Fruit fly (Drosophila melanogaster) whole organism, embryonic: ENCODE results near the gene CNMa.

Experiments used
- Asciz ChIP-seq: fragments of 200-800 bp; sonication (Bioruptor generic); optimal IDR thresholded peaks from 2 replicates; lab custom pipeline; 2017; ENCODE audit warnings: missing biosample characterization, mild to moderate bottlenecking, missing genetic modification characterization, missing genetic modification reagents
- Bdp1 ChIP-seq: fragments of 200-800 bp; sonication (Bioruptor generic); optimal IDR thresholded peaks from 3 replicates; lab custom pipeline; 2016; ENCODE audit warnings: missing biosample characterization, missing genetic modification characterization
- Blimp-1 ChIP-seq: fragments of 200-800 bp; sonication (Bioruptor generic); optimal IDR thresholded peaks from 3 replicates; lab custom pipeline; 2018; ENCODE audit warnings: missing biosample characterization, missing genetic modification characterization, mild to moderate bottlenecking, moderate library complexity, missing genetic modification reagents
- CG11085 ChIP-seq: fragments of 200-800 bp; sonication (Bioruptor generic); IDR thresholded peaks from 2 replicates; pipeline ENCODE4 v1.3.6; 2022; ENCODE audit warnings: missing biosample characterization, missing genetic modification characterization
- CG11723 ChIP-seq: fragments of 200-800 bp; sonication (Bioruptor generic); optimal IDR thresholded peaks from 2 replicates; lab custom pipeline; 2017; ENCODE audit warnings: missing biosample characterization, mild to moderate bottlenecking, missing genetic modification characterization
- CG12299 ChIP-seq: fragments of 200-800 bp; sonication (Bioruptor generic); optimal IDR thresholded peaks from 2 replicates; lab custom pipeline; 2018; ENCODE audit warnings: missing biosample characterization, mild to moderate bottlenecking, missing genetic modification characterization
- CG1233 ChIP-seq: fragments of 200-800 bp; sonication (Bioruptor generic); optimal IDR thresholded peaks from 4 replicates; lab custom pipeline; 2018; ENCODE audit warnings: missing biosample characterization, mild to moderate bottlenecking, missing genetic modification characterization
- CG14050 ChIP-seq: fragments of 200-800 bp; sonication (Bioruptor generic); IDR thresholded peaks from 3 replicates; pipeline ENCODE4 v1.3.6; 2022; ENCODE audit warnings: missing biosample characterization, missing genetic modification characterization
- CG14441 ChIP-seq: fragments of 200-800 bp; sonication (Bioruptor generic); IDR thresholded peaks from 2 replicates; pipeline ENCODE4 v1.3.6; 2022; ENCODE audit warnings: missing biosample characterization, missing genetic modification characterization
- CG1602 ChIP-seq: fragments of 200-800 bp; sonication (Bioruptor generic); optimal IDR thresholded peaks from 3 replicates; lab custom pipeline; 2016; ENCODE audit warnings: missing biosample characterization, missing genetic modification characterization
- CG17361 ChIP-seq: fragments of 200-800 bp; sonication (Bioruptor generic); IDR thresholded peaks from 3 replicates; pipeline ENCODE4 v1.3.6; 2022; ENCODE audit warnings: missing biosample characterization, missing genetic modification characterization
- CG17568 ChIP-seq: fragments of 200-800 bp; sonication (Bioruptor generic); optimal IDR thresholded peaks from 2 replicates; lab custom pipeline; 2018; ENCODE audit warnings: missing biosample characterization, mild to moderate bottlenecking, missing genetic modification characterization, moderate library complexity
- CG17612 ChIP-seq: fragments of 200-800 bp; sonication (Bioruptor generic); IDR thresholded peaks from 2 replicates; pipeline ENCODE4 v1.3.6; 2022; ENCODE audit warnings: missing biosample characterization, missing genetic modification characterization
- CG32767 ChIP-seq: fragments of 200-800 bp; sonication (Bioruptor generic); IDR thresholded peaks from 2 replicates; pipeline ENCODE4 v1.3.6; 2022; ENCODE audit warnings: missing biosample characterization, missing genetic modification characterization
- CG33213 ChIP-seq: fragments of 200-800 bp; sonication (Bioruptor generic); optimal IDR thresholded peaks from 3 replicates; lab custom pipeline; 2016; ENCODE audit warnings: missing biosample characterization, missing genetic modification characterization
- CG3407 ChIP-seq: fragments of 200-800 bp; sonication (Bioruptor generic); optimal IDR thresholded peaks from 2 replicates; lab custom pipeline; 2018; ENCODE audit warnings: missing biosample characterization, mild to moderate bottlenecking, missing genetic modification characterization
- CG34422 ChIP-seq: fragments of 200-800 bp; sonication (Bioruptor generic); IDR thresholded peaks from 3 replicates; pipeline ENCODE4 v1.3.6; 2022; ENCODE audit warnings: missing biosample characterization, missing genetic modification characterization
- CG42726 ChIP-seq: fragments of 200-800 bp; sonication (Bioruptor generic); IDR thresholded peaks from 2 replicates; pipeline ENCODE4 v1.3.6; 2022; ENCODE audit warnings: missing biosample characterization, missing genetic modification characterization; ENCODE audit not compliant: partially characterized antibody
- CG5953 ChIP-seq: fragments of 200-800 bp; sonication (Bioruptor generic); IDR thresholded peaks from 2 replicates; pipeline ENCODE4 v1.3.6; 2022; ENCODE audit warnings: missing biosample characterization, missing genetic modification characterization
- CG6175 ChIP-seq: fragments of 200-800 bp; sonication (Bioruptor generic); IDR thresholded peaks from 3 replicates; pipeline ENCODE4 v1.3.6; 2022; ENCODE audit warnings: missing biosample characterization, missing genetic modification characterization
- CG6654 ChIP-seq: fragments of 200-800 bp; sonication (Bioruptor generic); optimal IDR thresholded peaks from 2 replicates; lab custom pipeline; 2017; ENCODE audit warnings: missing biosample characterization, mild to moderate bottlenecking, missing genetic modification characterization
- CG7357 ChIP-seq: fragments of 200-800 bp; sonication (Bioruptor generic); IDR thresholded peaks from 3 replicates; pipeline ENCODE4 v1.3.6; 2022; ENCODE audit warnings: missing biosample characterization, missing genetic modification characterization
- CG7963 ChIP-seq: fragments of 200-800 bp; sonication (Bioruptor generic); IDR thresholded peaks from 3 replicates; pipeline ENCODE4 v1.3.6; 2022; ENCODE audit warnings: missing biosample characterization, missing genetic modification characterization; ENCODE audit not compliant: partially characterized antibody
- CG8089 ChIP-seq: fragments of 200-800 bp; sonication (Bioruptor generic); optimal IDR thresholded peaks from 3 replicates; lab custom pipeline; 2016; ENCODE audit warnings: missing biosample characterization, missing genetic modification characterization
- CG8924 ChIP-seq: fragments of 200-800 bp; optimal IDR thresholded peaks from 3 replicates; lab custom pipeline; 2019; ENCODE audit warnings: missing biosample characterization, mild to moderate bottlenecking, missing genetic modification characterization, moderate library complexity
- Drgx ChIP-seq: fragments of 200-800 bp; sonication (Bioruptor generic); IDR thresholded peaks from 2 replicates; pipeline ENCODE4 v1.3.6; 2022; ENCODE audit warnings: missing biosample characterization, missing genetic modification characterization
- HLH3B ChIP-seq: fragments of 200-800 bp; sonication (Bioruptor generic); IDR thresholded peaks from 2 replicates; pipeline ENCODE4 v1.3.6; 2022; ENCODE audit warnings: missing biosample characterization, missing genetic modification characterization
- Hand ChIP-seq: fragments of 200-800 bp; sonication (Bioruptor generic); optimal IDR thresholded peaks from 2 replicates; lab custom pipeline; 2017; ENCODE audit warnings: mild to moderate bottlenecking, missing biosample characterization, missing genetic modification reagents, missing genetic modification characterization
- Hey ChIP-seq: fragments of 200-800 bp; sonication (Bioruptor generic); optimal IDR thresholded peaks from 3 replicates; lab custom pipeline; 2018; ENCODE audit warnings: missing biosample characterization, mild to moderate bottlenecking, missing genetic modification characterization
- Hmx ChIP-seq: fragments of 200-800 bp; sonication (Bioruptor generic); optimal IDR thresholded peaks from 2 replicates; lab custom pipeline; 2016; ENCODE audit warnings: missing biosample characterization, missing genetic modification characterization
- Lpt ChIP-seq: fragments of >200 bp; optimal IDR thresholded peaks from 2 replicates; lab custom pipeline; 2018; ENCODE audit warnings: missing biosample characterization, missing genetic modification characterization
- NC2β ChIP-seq: fragments of 200-800 bp; sonication (Bioruptor generic); optimal IDR thresholded peaks from 2 replicates; lab custom pipeline; 2016; ENCODE audit warnings: missing biosample characterization, missing genetic modification characterization
- Optix ChIP-seq: fragments of 200-800 bp; sonication (Bioruptor generic); IDR thresholded peaks from 3 replicates; pipeline ENCODE4 v1.3.6; 2022; ENCODE audit warnings: missing biosample characterization, missing genetic modification characterization
- Spps ChIP-seq: fragments of 200-800 bp; sonication (Bioruptor generic); optimal IDR thresholded peaks from 2 replicates; lab custom pipeline; 2018; ENCODE audit warnings: missing biosample characterization, mild to moderate bottlenecking, missing genetic modification characterization
- ara ChIP-seq: fragments of 200-800 bp; sonication (Bioruptor generic); IDR thresholded peaks from 2 replicates; pipeline ENCODE4 v1.3.6; 2022; ENCODE audit warnings: missing biosample characterization, missing genetic modification characterization
- bcd ChIP-seq: fragments of 200-800 bp; sonication (Bioruptor generic); optimal IDR thresholded peaks from 2 replicates; lab custom pipeline; 2017; ENCODE audit warnings: missing biosample characterization, mild to moderate bottlenecking, missing genetic modification characterization
- bowl ChIP-seq: fragments of 200-800 bp; sonication (Bioruptor generic); IDR thresholded peaks from 2 replicates; pipeline ENCODE4 v1.3.6; 2022; ENCODE audit warnings: missing biosample characterization, missing genetic modification characterization
- br ChIP-seq: fragments of >200 bp; optimal IDR thresholded peaks from 2 replicates; lab custom pipeline; 2017
- cas ChIP-seq: fragments of 200-800 bp; sonication (Bioruptor generic); IDR thresholded peaks from 2 replicates; pipeline ENCODE4 v1.3.6; 2022; ENCODE audit warnings: missing biosample characterization, missing genetic modification characterization
- corto ChIP-seq: fragments of 200-800 bp; sonication (Bioruptor generic); optimal IDR thresholded peaks from 2 replicates; lab custom pipeline; 2016; ENCODE audit warnings: missing biosample characterization, mild to moderate bottlenecking, missing genetic modification characterization, moderate library complexity
- disco-r ChIP-seq: fragments of 200-800 bp; sonication (Bioruptor generic); optimal IDR thresholded peaks from 2 replicates; lab custom pipeline; 2016; ENCODE audit warnings: missing biosample characterization, missing genetic modification characterization
- fd96Cb ChIP-seq: fragments of 200-800 bp; sonication (Bioruptor generic); optimal IDR thresholded peaks from 2 replicates; lab custom pipeline; 2018; ENCODE audit warnings: missing biosample characterization, mild to moderate bottlenecking, missing genetic modification characterization, moderate library complexity
- hbn ChIP-seq: fragments of 200-800 bp; sonication (Bioruptor generic); IDR thresholded peaks from 2 replicates; pipeline ENCODE4 v1.3.6; 2022; ENCODE audit warnings: missing biosample characterization, missing genetic modification characterization; ENCODE audit not compliant: partially characterized antibody
- ind ChIP-seq: fragments of 200-800 bp; sonication (Bioruptor generic); optimal IDR thresholded peaks from 3 replicates; lab custom pipeline; 2016; ENCODE audit warnings: missing biosample characterization, missing genetic modification characterization
- ro ChIP-seq: fragments of 200-800 bp; sonication (Bioruptor generic); IDR thresholded peaks from 2 replicates; pipeline ENCODE4 v1.3.6; 2022; ENCODE audit warnings: missing biosample characterization, missing genetic modification characterization
- row ChIP-seq: fragments of 200-800 bp; sonication (Bioruptor generic); IDR thresholded peaks from 3 replicates; pipeline ENCODE4 v1.3.6; 2022; ENCODE audit warnings: missing biosample characterization, missing genetic modification characterization
- sc ChIP-seq, 3 experiments: fragments of >200 bp in 2 of 3; fragments of 200-800 bp in 1 of 3; sonication (Bioruptor generic) in 1 of 3; optimal IDR thresholded peaks; 2 replicates in 2 of 3; 3 replicates in 1 of 3; lab custom pipeline; 2017; ENCODE audit warnings: mild to moderate bottlenecking in 1 of 3, missing biosample characterization in 1 of 3, missing genetic modification characterization in 1 of 3, missing genetic modification reagents in 1 of 3
- sd ChIP-seq: fragments of 200-800 bp; sonication (Bioruptor generic); optimal IDR thresholded peaks from 3 replicates; lab custom pipeline; 2018; ENCODE audit warnings: missing biosample characterization, mild to moderate bottlenecking, missing genetic modification characterization, moderate library complexity
- shn ChIP-seq: fragments of 200-800 bp; sonication (Bioruptor generic); optimal IDR thresholded peaks from 3 replicates; lab custom pipeline; 2016; ENCODE audit warnings: missing biosample characterization, missing genetic modification characterization
- slbo ChIP-seq: fragments of 200-800 bp; sonication (Bioruptor generic); IDR thresholded peaks from 2 replicates; pipeline ENCODE4 v1.3.6; 2022; ENCODE audit warnings: missing biosample characterization, missing genetic modification characterization
- sna ChIP-seq: fragments of 200-800 bp; sonication (Bioruptor generic); IDR thresholded peaks from 2 replicates; pipeline ENCODE4 v1.3.6; 2022; ENCODE audit warnings: missing biosample characterization, missing genetic modification characterization; ENCODE audit not compliant: partially characterized antibody

CNMa gene

dm6 chr3L:1886125-1886544, 30.7 kb upstream of the CNMa start (continued):
- peak; percentile 77 for TF ChIP-seq CG3407 (GFP tag; lab: Kevin White, UChicago)
- TF ChIP-seq CG34422, result peak; percentile 83
- no peak for TF ChIP-seq Hey (tag; lab: Kevin White, UChicago)
- peak; percentile 40 for TF ChIP-seq CG17568 (GFP tag; lab: Kevin White, UChicago)
- peak; percentile 74 for TF ChIP-seq CG1602 (GFP tag; lab: Kevin White, UChicago)
- no peak; the same call in 2 of the 3 replicates for TF ChIP-seq CG6175
- peak; percentile 85 for TF ChIP-seq Asciz (GFP tag; lab: Kevin White, UChicago)
- peak; percentile 88 for TF ChIP-seq CG14441 (GFP tag; lab: Robert Waterston, UW)
- peak; percentile 64; the same call in 1 of the 2 replicates for TF ChIP-seq slbo (GFP tag; lab: Robert Waterston, UW)
- TF ChIP-seq bowl (GFP tag; lab: Robert Waterston, UW), result peak; percentile 68; the same call in 1 of the 2 replicates
- peak; percentile 72 for TF ChIP-seq bcd (GFP tag; lab: Kevin White, UChicago)
- TF ChIP-seq HLH3B (GFP tag; lab: Robert Waterston, UW), result peak; percentile 89
- TF ChIP-seq CG11085 (GFP tag; lab: Robert Waterston, UW), result no peak; the same call in 1 of the 2 replicates
- peak; percentile 70 for TF ChIP-seq Bdp1 (GFP tag; lab: Kevin White, UChicago)
- TF ChIP-seq fd96Cb (tag; lab: Kevin White, UChicago), result peak; percentile 90
- TF ChIP-seq hbn (GFP tag; lab: Robert Waterston, UW), result no peak
- peak; percentile 91 for TF ChIP-seq ara
- peak; percentile 27 for TF ChIP-seq CG12299 (tag; lab: Kevin White, UChicago)
- TF ChIP-seq Lpt (GFP tag; lab: Kevin White, UChicago), result no peak
- no peak for TF ChIP-seq CG7963
- TF ChIP-seq CG42726, result no peak
- TF ChIP-seq ro, result peak; percentile 37; the same call in 1 of the 2 replicates
- TF ChIP-seq CG11723, result peak; percentile 54
- TF ChIP-seq Hmx (GFP tag; lab: Kevin White, UChicago), result no peak
- TF ChIP-seq shn (GFP tag; lab: Kevin White, UChicago), result peak; percentile 64
- peak; percentile 56 for TF ChIP-seq Spps
- TF ChIP-seq CG17612 (GFP tag; lab: Robert Waterston, UW), result no peak; the same call in 1 of the 2 replicates
- TF ChIP-seq sd (tag; lab: Kevin White, UChicago), result no peak
- peak; percentile 51; the same call in 1 of the 3 replicates for TF ChIP-seq CG7357 (GFP tag; lab: Robert Waterston, UW)
- no peak for TF ChIP-seq sna
- peak; percentile 83 for TF ChIP-seq NC2β (GFP tag; lab: Kevin White, UChicago)
- peak; percentile 83 for TF ChIP-seq CG17361 (GFP tag; lab: Robert Waterston, UW)
- peak; percentile 85 for TF ChIP-seq ind (GFP tag; lab: Kevin White, UChicago)
- peak; percentile 82 for TF ChIP-seq corto (GFP tag; lab: Kevin White, UChicago)
- peak; percentile 46 for TF ChIP-seq CG6654 (GFP tag; lab: Kevin White, UChicago)
- peak; percentile 83 for TF ChIP-seq Optix (GFP tag; lab: Robert Waterston, UW)
- TF ChIP-seq Drgx, result peak; percentile 99
- peak; percentile 78 for TF ChIP-seq CG33213 (GFP tag; lab: Kevin White, UChicago)
- TF ChIP-seq row (GFP tag; lab: Robert Waterston, UW), result peak; percentile 81
- TF ChIP-seq cas (GFP tag; lab: Robert Waterston, UW), result no peak
- peak; percentile 80 for TF ChIP-seq CG1233
- peak; percentile 79 for TF ChIP-seq CG8089
- peak; percentile 75 for TF ChIP-seq disco-r (GFP tag; lab: Kevin White, UChicago)
- TF ChIP-seq br (lab: Kevin White, UChicago), result no peak
- no peak for TF ChIP-seq sc (optimal IDR thresholded peaks at IDR 0.05; lab: Kevin White, UChicago)
- TF ChIP-seq sc (GFP tag; optimal IDR thresholded peaks at IDR 0.05; lab: Kevin White, UChicago), result peak; percentile 78
- peak; percentile 77 for TF ChIP-seq CG5953 (GFP tag; lab: Robert Waterston, UW)
- peak; percentile 83 for TF ChIP-seq Blimp-1 (GFP tag; lab: Kevin White, UChicago)
- TF ChIP-seq Hand (GFP tag; lab: Kevin White, UChicago), result no peak
- peak; percentile 74 for TF ChIP-seq CG14050 (GFP tag; lab: Robert Waterston, UW)
- TF ChIP-seq CG8924 (tag; lab: Kevin White, UChicago), result peak; percentile 85
- TF ChIP-seq CG32767, result peak; percentile 80
